Worm (Caenorhabditis elegans) whole organism, L3 larva: Measurements from ENCODE around the gene pch-2.

Experiments
- R02D3.7 ChIP-seq: fragments of 150-350 bp; optimal IDR thresholded peaks from 2 replicates; lab custom pipeline; 2014; ENCODE audit warnings: missing biosample characterization, missing genetic modification characterization
- ZK546.5 ChIP-seq: sonication (generic microtip); optimal IDR thresholded peaks from 2 replicates; lab custom pipeline; 2017; ENCODE audit warnings: missing biosample characterization, missing genetic modification characterization
- aly-2 ChIP-seq: fragments of 150-350 bp; optimal IDR thresholded peaks from 2 replicates; lab custom pipeline; 2014; ENCODE audit warnings: missing biosample characterization, missing genetic modification characterization
- ama-1 ChIP-seq: fragments of 150-350 bp; optimal IDR thresholded peaks from 2 replicates; lab custom pipeline; 2018
- ceh-16 ChIP-seq: sonication (generic microtip); optimal IDR thresholded peaks from 2 replicates; lab custom pipeline; 2017; ENCODE audit warnings: missing biosample characterization, missing genetic modification characterization
- ceh-28 ChIP-seq: fragments of 150-350 bp; optimal IDR thresholded peaks from 2 replicates; lab custom pipeline; 2014; ENCODE audit warnings: missing biosample characterization, missing genetic modification reagents, missing genetic modification characterization
- ceh-82 ChIP-seq: fragments of 150-350 bp; optimal IDR thresholded peaks from 2 replicates; lab custom pipeline; 2014; ENCODE audit warnings: missing biosample characterization, missing genetic modification characterization
- ceh-9 ChIP-seq: sonication (generic microtip); optimal IDR thresholded peaks from 2 replicates; lab custom pipeline; 2018; ENCODE audit warnings: missing biosample characterization, missing genetic modification characterization
- daf-12 ChIP-seq: fragments of 150-350 bp; optimal IDR thresholded peaks from 2 replicates; lab custom pipeline; 2014; ENCODE audit warnings: missing biosample characterization, missing genetic modification reagents, missing genetic modification characterization
- egl-5 ChIP-seq: fragments of 150-350 bp; optimal IDR thresholded peaks from 2 replicates; lab custom pipeline; 2017; ENCODE audit warnings: missing biosample characterization, missing genetic modification reagents, missing genetic modification characterization, inconsistent platforms
- elt-2 ChIP-seq: sonication (generic microtip); optimal IDR thresholded peaks from 2 replicates; lab custom pipeline; 2016; ENCODE audit warnings: missing genetic modification reagents, mild to moderate bottlenecking, missing genetic modification characterization, missing compliant biosample characterization
- fkh-10 ChIP-seq: sonication (generic microtip); optimal IDR thresholded peaks from 2 replicates; lab custom pipeline; 2017; ENCODE audit warnings: missing biosample characterization, missing genetic modification reagents, missing genetic modification characterization
- fkh-2 ChIP-seq: fragments of 150-350 bp; optimal IDR thresholded peaks from 2 replicates; lab custom pipeline; 2014; ENCODE audit warnings: missing biosample characterization, missing genetic modification reagents, missing genetic modification characterization
- fos-1 ChIP-seq: fragments of 150-350 bp; optimal IDR thresholded peaks from 2 replicates; lab custom pipeline; 2014; ENCODE audit warnings: missing biosample characterization, missing genetic modification characterization
- hmg-11 ChIP-seq: sonication (generic microtip); optimal IDR thresholded peaks from 2 replicates; lab custom pipeline; 2016; ENCODE audit warnings: missing genetic modification characterization, missing compliant biosample characterization
- jun-1 ChIP-seq: fragments of 150-350 bp; optimal IDR thresholded peaks from 2 replicates; lab custom pipeline; 2014; ENCODE audit warnings: missing biosample characterization, missing genetic modification reagents, missing genetic modification characterization
- lin-39 ChIP-seq: fragments of 150-350 bp; optimal IDR thresholded peaks from 2 replicates; lab custom pipeline; 2018; ENCODE audit warnings: missing biosample characterization, missing genetic modification reagents, missing genetic modification characterization
- lsy-12 ChIP-seq: sonication (generic microtip); optimal IDR thresholded peaks from 2 replicates; lab custom pipeline; 2016; ENCODE audit warnings: mild to moderate bottlenecking, missing genetic modification characterization, missing compliant biosample characterization
- mdl-1 ChIP-seq: fragments of 150-350 bp; optimal IDR thresholded peaks from 2 replicates; lab custom pipeline; 2014; ENCODE audit warnings: missing biosample characterization, missing genetic modification characterization
- mml-1 ChIP-seq: fragments of 150-350 bp; sonication (generic microtip); optimal IDR thresholded peaks from 3 replicates; lab custom pipeline; 2014; ENCODE audit warnings: missing biosample characterization, missing genetic modification characterization
- nfya-1 ChIP-seq: sonication (generic microtip); optimal IDR thresholded peaks from 2 replicates; lab custom pipeline; 2017; ENCODE audit warnings: missing genetic modification characterization, mild to moderate bottlenecking, missing compliant biosample characterization, antibody characterized with exemption, moderate library complexity; ENCODE audit not compliant: insufficient read depth
- nhr-11 ChIP-seq: fragments of 150-350 bp; optimal IDR thresholded peaks from 2 replicates; lab custom pipeline; 2014; ENCODE audit warnings: missing biosample characterization, missing genetic modification characterization
- nhr-12 ChIP-seq: fragments of 150-350 bp; optimal IDR thresholded peaks from 2 replicates; lab custom pipeline; 2014; ENCODE audit warnings: missing biosample characterization, missing genetic modification characterization
- nhr-237 ChIP-seq: fragments of 150-350 bp; optimal IDR thresholded peaks from 2 replicates; lab custom pipeline; 2014; ENCODE audit warnings: missing biosample characterization, missing genetic modification characterization
- nhr-25 ChIP-seq: sonication (generic microtip); optimal IDR thresholded peaks from 2 replicates; lab custom pipeline; 2017; ENCODE audit warnings: missing biosample characterization, missing genetic modification characterization
- nhr-28 ChIP-seq: fragments of 150-350 bp; optimal IDR thresholded peaks from 2 replicates; lab custom pipeline; 2014; ENCODE audit warnings: missing biosample characterization, missing genetic modification characterization
- nhr-43 ChIP-seq: sonication (generic microtip); optimal IDR thresholded peaks from 2 replicates; lab custom pipeline; 2016; ENCODE audit warnings: mild to moderate bottlenecking, missing genetic modification characterization, missing compliant biosample characterization; ENCODE audit not compliant: poor library complexity, severe bottlenecking
- nhr-76 ChIP-seq: fragments of 150-350 bp; sonication (generic microtip); optimal IDR thresholded peaks from 5 replicates; lab custom pipeline; 2014; ENCODE audit warnings: missing biosample characterization, missing genetic modification characterization
- nhr-77 ChIP-seq: fragments of 150-350 bp; optimal IDR thresholded peaks from 2 replicates; lab custom pipeline; 2014; ENCODE audit warnings: missing biosample characterization, missing genetic modification characterization
- sea-2 ChIP-seq: fragments of 150-350 bp; sonication (generic microtip); optimal IDR thresholded peaks from 4 replicates; lab custom pipeline; 2014; ENCODE audit warnings: missing biosample characterization, missing genetic modification reagents, missing genetic modification characterization
- skn-1 ChIP-seq: fragments of 150-350 bp; optimal IDR thresholded peaks from 2 replicates; lab custom pipeline; 2014; ENCODE audit warnings: missing biosample characterization, missing genetic modification characterization
- tbx-2 ChIP-seq: sonication (generic microtip); optimal IDR thresholded peaks from 2 replicates; lab custom pipeline; 2016; ENCODE audit warnings: mild to moderate bottlenecking, missing genetic modification characterization, missing compliant biosample characterization
- unc-39 ChIP-seq: sonication (generic microtip); optimal IDR thresholded peaks from 4 replicates; lab custom pipeline; 2017; ENCODE audit warnings: missing biosample characterization, missing genetic modification characterization
- zag-1 ChIP-seq: fragments of 150-350 bp; optimal IDR thresholded peaks from 2 replicates; lab custom pipeline; 2014; ENCODE audit warnings: missing biosample characterization, missing genetic modification characterization
- ztf-11 ChIP-seq: fragments of 150-350 bp; optimal IDR thresholded peaks from 2 replicates; lab custom pipeline; 2014; ENCODE audit warnings: missing biosample characterization, missing genetic modification characterization

The pch-2 gene

ce11 chrII:8174148-8174547 is 16.0 kb downstream of the pch-2 start:
- TF ChIP-seq ztf-11 (tag; lab: Kevin White, UChicago) (no peak), daf-12 (tag; lab: Kevin White, UChicago) (no peak), ceh-16 (no peak), fos-1 (tag; lab: Kevin White, UChicago) (no peak), nhr-43 (tag; lab: Kevin White, UChicago) (no peak), nhr-11 (tag; lab: Kevin White, UChicago) (no peak), nhr-77 (tag; lab: Kevin White, UChicago) (no peak), R02D3.7 (tag; lab: Kevin White, UChicago) (no peak), nhr-76 (tag; lab: Kevin White, UChicago) (no peak), nhr-28 (tag; lab: Kevin White, UChicago) (no peak), ama-1 (lab: Kevin White, UChicago) (no peak), nhr-25 (tag; lab: Kevin White, UChicago) (no peak), sea-2 (no peak), ceh-9 (tag; lab: Kevin White, UChicago) (no peak)

- no peak for TF ChIP-seq nfya-1 (tag; lab: Kevin White, UChicago)
- TF ChIP-seq nhr-28 (tag; lab: Kevin White, UChicago), result no peak
Observed at ce11 chrII:8177095-8177494, 18.9 kb downstream of the pch-2 start, which contains the start of gene acr-14. acr-14 (minus strand) TSS chrII:8177195.

ce11 chrII:8178614-8179013 is 20.5 kb downstream of the pch-2 start:
- TF ChIP-seq hmg-11 (tag; lab: Kevin White, UChicago), result no peak
- no peak for TF ChIP-seq jun-1 (tag; lab: Kevin White, UChicago)
- TF ChIP-seq ZK546.5, result no peak
- TF ChIP-seq skn-1 (tag; lab: Kevin White, UChicago), result no peak
- TF ChIP-seq unc-39 (tag; lab: Kevin White, UChicago), result no peak
- TF ChIP-seq egl-5 (tag; lab: Kevin White, UChicago), result no peak
- TF ChIP-seq R02D3.7 (tag; lab: Kevin White, UChicago), result no peak
- no peak for TF ChIP-seq fkh-2 (tag; lab: Kevin White, UChicago)
- TF ChIP-seq ceh-82 (tag; lab: Kevin White, UChicago), result no peak
- no peak for TF ChIP-seq zag-1 (tag; lab: Kevin White, UChicago)
- no peak for TF ChIP-seq nhr-12
- TF ChIP-seq lin-39, result no peak
- TF ChIP-seq mdl-1 (tag; lab: Kevin White, UChicago), result no peak

- no peak for TF ChIP-seq R02D3.7 (tag; lab: Kevin White, UChicago)
- no peak for TF ChIP-seq fos-1 (tag; lab: Kevin White, UChicago)
- TF ChIP-seq daf-12 (tag; lab: Kevin White, UChicago), result no peak
- TF ChIP-seq ceh-28 (tag; lab: Kevin White, UChicago), result no peak
- TF ChIP-seq jun-1 (tag; lab: Kevin White, UChicago), result no peak
- no peak for TF ChIP-seq nhr-25 (tag; lab: Kevin White, UChicago)
- TF ChIP-seq nhr-237 (tag; lab: Kevin White, UChicago), result no peak
- no peak for TF ChIP-seq elt-2 (tag; lab: Kevin White, UChicago)
- TF ChIP-seq nhr-28 (tag; lab: Kevin White, UChicago), result no peak
- no peak for TF ChIP-seq fkh-10 (GFP tag; lab: Kevin White, UChicago)
- TF ChIP-seq ztf-11 (tag; lab: Kevin White, UChicago), result no peak
- no peak for TF ChIP-seq unc-39 (tag; lab: Kevin White, UChicago)
- TF ChIP-seq nhr-12, result no peak
- TF ChIP-seq skn-1 (tag; lab: Kevin White, UChicago), result no peak
- TF ChIP-seq nhr-43 (tag; lab: Kevin White, UChicago), result no peak
- no peak for TF ChIP-seq sea-2
- TF ChIP-seq mml-1, result no peak
- TF ChIP-seq, all 47 proteins: peak for 0
Observed at ce11 chrII:8180281-8180680, 22.1 kb downstream of the pch-2 start, which contains the start of gene T05C12.4. T05C12.4 (minus strand) TSS chrII:8180381.

ce11 chrII:8181437-8181836 is 23.3 kb downstream of the pch-2 start, which contains the start of gene dylt-3:
dylt-3 (plus strand) TSS chrII:8181737.
- no peak for TF ChIP-seq nhr-28 (tag; lab: Kevin White, UChicago)
- TF ChIP-seq R02D3.7 (tag; lab: Kevin White, UChicago), result no peak
- no peak for TF ChIP-seq zag-1 (tag; lab: Kevin White, UChicago)
- TF ChIP-seq aly-2 (tag; lab: Kevin White, UChicago), result no peak
- no peak for TF ChIP-seq lsy-12 (tag; lab: Kevin White, UChicago)
- no peak for TF ChIP-seq jun-1 (tag; lab: Kevin White, UChicago)
- TF ChIP-seq tbx-2 (tag; lab: Kevin White, UChicago), result no peak
- TF ChIP-seq nhr-25 (tag; lab: Kevin White, UChicago), result no peak
- no peak for TF ChIP-seq daf-12 (tag; lab: Kevin White, UChicago)
- no peak for TF ChIP-seq egl-5 (tag; lab: Kevin White, UChicago)
- TF ChIP-seq ceh-28 (tag; lab: Kevin White, UChicago), result no peak
- TF ChIP-seq ama-1 (lab: Kevin White, UChicago), result no peak
- TF ChIP-seq mml-1, result no peak
- no peak for TF ChIP-seq nhr-237 (tag; lab: Kevin White, UChicago)
